Fruit fly (Drosophila melanogaster) whole organism: ENCODE measurements around the gene tap.

Experiments used
- CG8478 ChIP-seq: fragments of >200 bp; optimal IDR thresholded peaks from 2 replicates; lab custom pipeline; 2018; ENCODE audit warnings: inconsistent platforms
- Dll ChIP-seq: fragments of >200 bp; optimal IDR thresholded peaks from 2 replicates; lab custom pipeline; 2017

- TF ChIP-seq CG8478 (lab: Kevin White, UChicago) (no peak), Dll (lab: Kevin White, UChicago) (no peak)
Measured at dm6 chr3L:17346393-17346792, 13.1 kb upstream of the tap start.
